Worm (Caenorhabditis elegans) whole organism, young adult: ENCODE results near the gene Y113G7A.16.

Experiments used
- B0035.1 ChIP-seq: sonication (generic microtip); optimal IDR thresholded peaks from 2 replicates; lab custom pipeline; 2016; ENCODE audit warnings: missing genetic modification characterization, mild to moderate bottlenecking, missing compliant biosample characterization, missing genotype, missing genetic modification reagents
- B0261.1 ChIP-seq: sonication (generic microtip); optimal IDR thresholded peaks from 2 replicates; lab custom pipeline; 2016; ENCODE audit warnings: mild to moderate bottlenecking, missing genetic modification characterization, moderate library complexity, missing compliant biosample characterization
- C06A6.2 ChIP-seq: fragments of 200-800 bp; sonication (Bioruptor generic); conservative IDR thresholded peaks from 2 replicates; pipeline ENCODE4 v1.3.6; 2022; ENCODE audit warnings: missing genetic modification characterization, missing compliant biosample characterization
- C17E4.6 ChIP-seq: fragments of 200-800 bp; sonication (Bioruptor generic); IDR thresholded peaks from 2 replicates; pipeline ENCODE4 v1.3.6; 2022; ENCODE audit warnings: missing genetic modification reagents, missing genetic modification characterization, missing compliant biosample characterization
- K11D2.4 ChIP-seq: fragments of 200-800 bp; sonication (Bioruptor generic); IDR thresholded peaks from 2 replicates; pipeline ENCODE4 v1.3.6; 2022; ENCODE audit warnings: missing genetic modification reagents, missing genetic modification characterization, missing compliant biosample characterization
- K12H6.12 ChIP-seq: fragments of 200-800 bp; sonication (Bioruptor generic); optimal IDR thresholded peaks from 2 replicates; lab custom pipeline; 2018; ENCODE audit warnings: mild to moderate bottlenecking, missing genetic modification characterization, missing compliant biosample characterization
- T07F8.4 ChIP-seq: sonication (generic microtip); optimal IDR thresholded peaks from 2 replicates; lab custom pipeline; 2016; ENCODE audit warnings: mild to moderate bottlenecking, missing genetic modification characterization, moderate library complexity, missing compliant biosample characterization
- Y53F4B.3 ChIP-seq: fragments of 200-800 bp; sonication (Bioruptor generic); IDR thresholded peaks from 2 replicates; pipeline ENCODE4 v1.3.6; 2022; ENCODE audit warnings: missing genetic modification reagents, missing genetic modification characterization, missing compliant biosample characterization
- Y53G8AR.9 ChIP-seq: fragments of 200-800 bp; sonication (Bioruptor generic); conservative IDR thresholded peaks from 2 replicates; pipeline ENCODE4 v1.3.6; 2022; ENCODE audit warnings: missing genetic modification reagents, missing genetic modification characterization, missing compliant biosample characterization
- Y56A3A.18 ChIP-seq: fragments of 200-800 bp; sonication (Bioruptor generic); IDR thresholded peaks from 2 replicates; pipeline ENCODE4 v1.3.6; 2022; ENCODE audit warnings: missing genetic modification reagents, missing genetic modification characterization, missing compliant biosample characterization
- aptf-3 ChIP-seq: fragments of 200-800 bp; sonication (Bioruptor generic); IDR thresholded peaks from 2 replicates; pipeline ENCODE4 v1.3.6; 2022; ENCODE audit warnings: missing genetic modification characterization, missing compliant biosample characterization
- atf-7 ChIP-seq: sonication (generic microtip); optimal IDR thresholded peaks from 2 replicates; lab custom pipeline; 2017; ENCODE audit warnings: mild to moderate bottlenecking, missing genetic modification characterization, missing compliant biosample characterization
- athp-1 ChIP-seq: sonication (generic microtip); optimal IDR thresholded peaks from 2 replicates; lab custom pipeline; 2017; ENCODE audit warnings: mild to moderate bottlenecking, missing genetic modification characterization, missing compliant biosample characterization
- bed-1 ChIP-seq: fragments of 200-800 bp; sonication (Bioruptor generic); IDR thresholded peaks from 2 replicates; pipeline ENCODE4 v1.3.6; 2022; ENCODE audit warnings: missing genetic modification reagents, missing genetic modification characterization, missing compliant biosample characterization
- cebp-2 ChIP-seq: fragments of 200-800 bp; sonication (Bioruptor generic); IDR thresholded peaks from 2 replicates; pipeline ENCODE4 v1.3.6; 2022; ENCODE audit warnings: missing genetic modification characterization, missing compliant biosample characterization
- ceh-91 ChIP-seq: fragments of 200-800 bp; sonication (Bioruptor generic); IDR thresholded peaks from 2 replicates; pipeline ENCODE4 v1.3.6; 2022; ENCODE audit warnings: missing genetic modification reagents, missing genetic modification characterization, missing compliant biosample characterization
- die-1 ChIP-seq: sonication (generic microtip); optimal IDR thresholded peaks from 2 replicates; lab custom pipeline; 2016; ENCODE audit warnings: missing genotype, mild to moderate bottlenecking, missing genetic modification characterization, missing compliant biosample characterization
- egl-18 ChIP-seq: fragments of 200-800 bp; sonication (Bioruptor generic); IDR thresholded peaks from 2 replicates; pipeline ENCODE4 v1.3.6; 2022; ENCODE audit warnings: missing genetic modification reagents, missing genetic modification characterization, missing compliant biosample characterization
- him-1 ChIP-seq: sonication (generic microtip); optimal IDR thresholded peaks from 2 replicates; lab custom pipeline; 2016; ENCODE audit warnings: missing genotype, missing genetic modification reagents, missing genetic modification characterization, missing compliant biosample characterization
- hlh-26 ChIP-seq: fragments of 200-800 bp; sonication (Bioruptor generic); conservative IDR thresholded peaks from 2 replicates; pipeline ENCODE4 v1.3.6; 2022; ENCODE audit warnings: missing genetic modification reagents, missing genetic modification characterization, missing compliant biosample characterization
- let-607 ChIP-seq, 2 experiments: fragments of 200-800 bp in 1 of 2; sonication (Bioruptor generic) in 1 of 2; sonication (generic microtip) in 1 of 2; optimal IDR thresholded peaks; 2 replicates each; lab custom pipeline; 2016 to 2018; ENCODE audit warnings: mild to moderate bottlenecking in 2 of 2, missing compliant biosample characterization in 2 of 2, missing genetic modification characterization in 2 of 2, moderate library complexity in 2 of 2, missing genotype in 1 of 2
- lsl-1 ChIP-seq: fragments of 200-800 bp; sonication (Bioruptor generic); optimal IDR thresholded peaks from 2 replicates; lab custom pipeline; 2018; ENCODE audit warnings: mild to moderate bottlenecking, missing genetic modification characterization, moderate library complexity, missing compliant biosample characterization
- madf-10 ChIP-seq: sonication (generic microtip); optimal IDR thresholded peaks from 2 replicates; lab custom pipeline; 2016; ENCODE audit warnings: mild to moderate bottlenecking, missing genetic modification characterization, missing compliant biosample characterization
- madf-3 ChIP-seq: fragments of 200-800 bp; sonication (Bioruptor generic); IDR thresholded peaks from 2 replicates; pipeline ENCODE4 v1.3.6; 2022; ENCODE audit warnings: missing genetic modification reagents, missing genetic modification characterization, missing compliant biosample characterization
- mel-28 ChIP-seq: sonication (generic microtip); optimal IDR thresholded peaks from 2 replicates; lab custom pipeline; 2016; ENCODE audit warnings: borderline replicate concordance, mild to moderate bottlenecking, missing genetic modification characterization, missing compliant biosample characterization
- nhr-179 ChIP-seq: sonication (generic microtip); optimal IDR thresholded peaks from 2 replicates; lab custom pipeline; 2016; ENCODE audit warnings: mild to moderate bottlenecking, missing genetic modification characterization, missing compliant biosample characterization
- nhr-27 ChIP-seq: fragments of 200-800 bp; sonication (Bioruptor generic); optimal IDR thresholded peaks from 2 replicates; lab custom pipeline; 2018; ENCODE audit warnings: mild to moderate bottlenecking, missing genetic modification characterization, moderate library complexity, missing compliant biosample characterization
- nhr-90 ChIP-seq: sonication (generic microtip); optimal IDR thresholded peaks from 2 replicates; lab custom pipeline; 2016; ENCODE audit warnings: missing genotype, mild to moderate bottlenecking, missing genetic modification characterization, missing compliant biosample characterization
- rpc-1 ChIP-seq, 2 experiments: fragments of 150-350 bp in 1 of 2; sonication (generic microtip) in 1 of 2; optimal IDR thresholded peaks; 2 replicates each; lab custom pipeline; 2014 to 2018; ENCODE audit warnings: missing biosample characterization in 1 of 2, missing genetic modification characterization in 1 of 2, missing genetic modification reagents in 1 of 2, missing genotype in 1 of 2
- snpc-3.4 ChIP-seq: sonication (generic microtip); optimal IDR thresholded peaks from 2 replicates; lab custom pipeline; 2017; ENCODE audit warnings: missing genetic modification characterization, mild to moderate bottlenecking, missing compliant biosample characterization, antibody characterized with exemption, moderate library complexity, missing genotype, missing genetic modification reagents
- snpc-4 ChIP-seq, 5 experiments: fragments of 150-350 bp in 1 of 5; sonication (generic microtip) in 4 of 5; optimal IDR thresholded peaks; 2 replicates each; lab custom pipeline; 2014 to 2018; ENCODE audit warnings: missing genetic modification characterization in 5 of 5, missing biosample characterization in 3 of 5, antibody characterized with exemption in 2 of 5, mild to moderate bottlenecking in 2 of 5, missing compliant biosample characterization in 2 of 5, missing genotype in 2 of 5, moderate library complexity in 2 of 5, missing genetic modification reagents in 1 of 5
- sptf-2 ChIP-seq: fragments of 200-800 bp; sonication (Bioruptor generic); optimal IDR thresholded peaks from 2 replicates; lab custom pipeline; 2018; ENCODE audit warnings: mild to moderate bottlenecking, missing genetic modification characterization, missing compliant biosample characterization
- tbp1 ChIP-seq: fragments of 200-800 bp; sonication (Bioruptor generic); optimal IDR thresholded peaks from 2 replicates; lab custom pipeline; 2018; ENCODE audit warnings: mild to moderate bottlenecking, missing genetic modification characterization, missing compliant biosample characterization
- tbx-9 ChIP-seq: sonication (generic microtip); optimal IDR thresholded peaks from 2 replicates; lab custom pipeline; 2016; ENCODE audit warnings: borderline replicate concordance, missing genetic modification characterization, inconsistent platforms, missing compliant biosample characterization
- tlf-1 ChIP-seq: fragments of 200-800 bp; sonication (Bioruptor generic); optimal IDR thresholded peaks from 2 replicates; lab custom pipeline; 2018; ENCODE audit warnings: mild to moderate bottlenecking, missing genetic modification characterization, missing compliant biosample characterization
- zfh-2 ChIP-seq: fragments of 200-800 bp; sonication (Bioruptor generic); conservative IDR thresholded peaks from 2 replicates; pipeline ENCODE4 v1.3.6; 2022; ENCODE audit warnings: missing genetic modification reagents, missing genetic modification characterization, missing compliant biosample characterization
- ztf-18 ChIP-seq: sonication (generic microtip); optimal IDR thresholded peaks from 2 replicates; lab custom pipeline; 2016; ENCODE audit warnings: missing genotype, mild to moderate bottlenecking, missing genetic modification characterization, missing compliant biosample characterization
- ztf-25 ChIP-seq: fragments of 200-800 bp; sonication (Bioruptor generic); IDR thresholded peaks from 2 replicates; pipeline ENCODE4 v1.3.6; 2022; ENCODE audit warnings: missing genetic modification reagents, missing genetic modification characterization, missing compliant biosample characterization
- ztf-6 ChIP-seq: fragments of 200-800 bp; sonication (Bioruptor generic); IDR thresholded peaks from 2 replicates; pipeline ENCODE4 v1.3.6; 2022; ENCODE audit warnings: missing genetic modification reagents, missing genetic modification characterization, missing compliant biosample characterization

The Y113G7A.16 gene

DNA sequence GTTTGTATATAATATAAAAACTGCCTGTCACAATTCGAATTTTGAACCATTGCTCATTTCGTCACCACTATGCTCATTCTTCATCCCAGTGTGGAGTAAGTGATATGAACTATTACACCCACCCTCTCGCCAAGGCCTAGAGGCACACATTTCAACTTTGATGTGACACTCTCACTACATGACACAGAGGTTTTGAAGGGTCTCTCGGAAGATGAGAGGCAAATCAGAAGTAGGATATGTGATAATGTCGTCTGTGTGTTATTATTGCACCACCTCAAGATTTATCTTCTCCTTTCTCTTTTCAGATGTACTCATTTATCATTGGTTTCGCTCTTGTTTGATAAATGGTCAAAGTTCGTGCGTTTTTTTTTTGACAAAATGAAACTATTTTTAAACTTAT lies 16.0 kb upstream of the Y113G7A.16 start:
- no peak for TF ChIP-seq sptf-2 (GFP tag; lab: Kevin White, UChicago)
- TF ChIP-seq rpc-1 (optimal IDR thresholded peaks at IDR 0.05; lab: Kevin White, UChicago): no peak
- no peak for TF ChIP-seq rpc-1 (tag; optimal IDR thresholded peaks at IDR 0.05; lab: Kevin White, UChicago)
- no peak for TF ChIP-seq T07F8.4 (tag; lab: Kevin White, UChicago)
- no peak for TF ChIP-seq ztf-18
- no peak for TF ChIP-seq C17E4.6
- TF ChIP-seq aptf-3 (GFP tag; lab: Robert Waterston, UW): no peak
- TF ChIP-seq egl-18: no peak
- TF ChIP-seq ztf-25 (GFP tag; lab: Robert Waterston, UW): no peak
- TF ChIP-seq Y53G8AR.9 (GFP tag; lab: Robert Waterston, UW): no peak
- no peak for TF ChIP-seq athp-1
- no peak for TF ChIP-seq let-607 (tag; optimal IDR thresholded peaks at IDR 0.05; lab: Kevin White, UChicago)
- no peak for TF ChIP-seq B0035.1
- TF ChIP-seq cebp-2: no peak
- TF ChIP-seq nhr-27 (tag; lab: Kevin White, UChicago): no peak
- no peak for TF ChIP-seq Y53F4B.3
- no peak for TF ChIP-seq nhr-90 (tag; lab: Kevin White, UChicago)
- no peak for TF ChIP-seq tbx-9 (tag; lab: Kevin White, UChicago)
- no peak for TF ChIP-seq K11D2.4 (GFP tag; lab: Robert Waterston, UW)

DNA sequence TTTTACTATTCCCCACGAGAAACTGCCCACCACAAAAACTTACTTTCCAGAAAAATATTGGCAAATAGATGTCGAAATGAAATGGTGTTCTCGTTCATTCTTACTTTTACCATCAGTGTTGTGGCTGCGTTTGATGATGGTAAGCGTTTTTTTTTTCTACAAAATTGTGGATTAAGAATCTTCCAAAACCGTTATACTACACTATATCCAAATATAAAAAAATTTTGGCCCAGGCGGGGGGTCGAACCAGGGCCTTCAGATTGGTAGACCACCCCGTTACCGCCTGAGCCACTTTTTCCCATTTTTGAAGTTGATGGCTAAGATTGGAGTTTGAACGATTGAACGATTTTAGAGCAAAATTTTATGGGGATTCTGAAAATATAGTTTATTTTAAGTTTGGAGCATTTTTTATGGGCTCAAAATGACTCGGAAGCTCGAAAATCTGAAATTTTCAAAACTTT lies 14.4 kb upstream of the Y113G7A.16 start, which contains the start of gene lgc-55:
TSS of gene lgc-55 (plus strand) at position 51 of the 461 bp plus-strand sequence.
- no peak for TF ChIP-seq C06A6.2
- TF ChIP-seq Y56A3A.18 (GFP tag; lab: Robert Waterston, UW): no peak
- no peak for TF ChIP-seq ztf-25 (GFP tag; lab: Robert Waterston, UW)
- TF ChIP-seq rpc-1 (optimal IDR thresholded peaks at IDR 0.05; lab: Kevin White, UChicago): peak; percentile 5
- peak; percentile 55 for TF ChIP-seq rpc-1 (tag; optimal IDR thresholded peaks at IDR 0.05; lab: Kevin White, UChicago)
- TF ChIP-seq B0261.1: peak; percentile 10
- TF ChIP-seq lsl-1 (GFP tag; lab: Kevin White, UChicago): no peak
- TF ChIP-seq madf-10 (tag; lab: Kevin White, UChicago): no peak
- 0 out of 2 replicates have a peak, but pooled peaks have one; percentile 62 for TF ChIP-seq bed-1
- no peak for TF ChIP-seq C17E4.6
- TF ChIP-seq snpc-3.4 (tag; lab: Kevin White, UChicago): no peak
- no peak for TF ChIP-seq snpc-4 (GFP tag; optimal IDR thresholded peaks at IDR 0.05; lab: Kevin White, UChicago)
- TF ChIP-seq snpc-4 (tag; optimal IDR thresholded peaks at IDR 0.05; lab: Kevin White, UChicago): no peak
- no peak for TF ChIP-seq zfh-2 (GFP tag; lab: Robert Waterston, UW)
- TF ChIP-seq tlf-1 (GFP tag; lab: Kevin White, UChicago): no peak
- no peak for TF ChIP-seq K12H6.12 (tag; lab: Kevin White, UChicago)
- no peak for TF ChIP-seq madf-3 (GFP tag; lab: Robert Waterston, UW)
- no peak for TF ChIP-seq mel-28 (tag; lab: Kevin White, UChicago)
- TF ChIP-seq, all 124 proteins: peak for 3

DNA sequence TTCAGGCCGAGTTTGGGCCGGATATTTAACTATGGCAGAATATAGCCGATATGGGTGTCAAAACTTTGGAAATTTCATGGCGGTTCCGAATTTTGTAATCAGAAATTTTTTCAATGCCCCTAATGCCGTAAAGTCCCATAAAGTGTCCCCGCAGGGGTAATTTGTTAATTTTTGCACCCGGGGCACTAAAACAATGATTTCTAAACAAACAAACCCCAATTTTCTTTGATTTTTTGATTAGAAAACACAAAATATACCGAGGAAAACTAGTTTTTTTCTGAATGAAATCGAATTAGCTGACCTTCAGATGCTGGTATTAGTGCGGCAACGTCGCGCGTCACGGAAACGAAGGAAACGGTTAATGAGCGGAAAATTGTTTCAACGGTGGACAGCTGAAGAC lies 2.5 kb upstream of the Y113G7A.16 start:
- TF ChIP-seq atf-7 (tag; lab: Kevin White, UChicago) (no peak), him-1 (tag; lab: Kevin White, UChicago) (no peak), nhr-179 (no peak), egl-18 (no peak), tbp1 (no peak), hlh-26 (GFP tag; lab: Robert Waterston, UW) (no peak), C06A6.2 (no peak), ceh-91 (GFP tag; lab: Robert Waterston, UW) (no peak), die-1 (tag; lab: Kevin White, UChicago) (no peak), ztf-6 (GFP tag; lab: Robert Waterston, UW) (no peak)
